Worm (Caenorhabditis elegans) whole organism, L2 larva: Measurements from ENCODE around the gene clec-173.

ENCODE experiments used
- R02D3.7 ChIP-seq: fragments of 150-350 bp; optimal IDR thresholded peaks from 2 replicates; lab custom pipeline; 2014; ENCODE audit warnings: missing biosample characterization, missing genetic modification characterization
- aly-2 ChIP-seq: fragments of 150-350 bp; optimal IDR thresholded peaks from 2 replicates; lab custom pipeline; 2014; ENCODE audit warnings: missing biosample characterization, missing genetic modification characterization
- egl-27 ChIP-seq: sonication (generic microtip); optimal IDR thresholded peaks from 3 replicates; lab custom pipeline; 2017; ENCODE audit warnings: missing biosample characterization, missing genetic modification reagents, missing genetic modification characterization
- elt-1 ChIP-seq: fragments of 150-350 bp; optimal IDR thresholded peaks from 2 replicates; lab custom pipeline; 2014; ENCODE audit warnings: missing biosample characterization, missing genetic modification characterization
- fos-1 ChIP-seq: fragments of 150-350 bp; optimal IDR thresholded peaks from 2 replicates; lab custom pipeline; 2014; ENCODE audit warnings: missing biosample characterization, missing genetic modification characterization
- peb-1 ChIP-seq: fragments of 150-350 bp; optimal IDR thresholded peaks from 2 replicates; lab custom pipeline; 2014; ENCODE audit warnings: missing biosample characterization, missing genetic modification characterization

DNA sequence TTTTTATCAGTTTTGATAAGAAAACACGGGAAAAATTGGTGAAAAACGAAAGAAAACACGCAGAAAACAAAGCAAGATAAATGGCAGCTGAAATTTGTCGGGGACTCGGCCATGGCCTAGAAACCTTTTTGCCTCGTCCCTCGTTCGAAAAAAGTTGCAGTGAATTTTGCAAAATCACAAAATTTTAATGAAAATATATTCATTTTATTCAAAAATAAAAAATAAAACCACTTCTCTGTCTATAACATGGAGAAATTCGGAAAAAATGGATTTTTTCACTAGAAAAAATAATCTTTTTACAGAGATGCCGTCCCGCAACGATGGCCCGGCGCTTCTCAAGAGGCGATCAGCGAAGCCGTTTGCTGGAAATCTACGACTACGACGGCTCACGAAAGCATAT, 45.3 kb downstream of the clec-173 start, which contains the start of gene Y67D8A.2:
- TF ChIP-seq aly-2 (tag; lab: Kevin White, UChicago) (no peak), elt-1 (tag; lab: Kevin White, UChicago) (no peak), R02D3.7 (tag; lab: Kevin White, UChicago) (no peak), peb-1 (tag; lab: Kevin White, UChicago) (no peak), fos-1 (tag; lab: Kevin White, UChicago) (no peak), egl-27 (no peak)
